Worm (Caenorhabditis elegans): ENCODE measurements around the gene ztf-22.

ztf-22 gene

DNA sequence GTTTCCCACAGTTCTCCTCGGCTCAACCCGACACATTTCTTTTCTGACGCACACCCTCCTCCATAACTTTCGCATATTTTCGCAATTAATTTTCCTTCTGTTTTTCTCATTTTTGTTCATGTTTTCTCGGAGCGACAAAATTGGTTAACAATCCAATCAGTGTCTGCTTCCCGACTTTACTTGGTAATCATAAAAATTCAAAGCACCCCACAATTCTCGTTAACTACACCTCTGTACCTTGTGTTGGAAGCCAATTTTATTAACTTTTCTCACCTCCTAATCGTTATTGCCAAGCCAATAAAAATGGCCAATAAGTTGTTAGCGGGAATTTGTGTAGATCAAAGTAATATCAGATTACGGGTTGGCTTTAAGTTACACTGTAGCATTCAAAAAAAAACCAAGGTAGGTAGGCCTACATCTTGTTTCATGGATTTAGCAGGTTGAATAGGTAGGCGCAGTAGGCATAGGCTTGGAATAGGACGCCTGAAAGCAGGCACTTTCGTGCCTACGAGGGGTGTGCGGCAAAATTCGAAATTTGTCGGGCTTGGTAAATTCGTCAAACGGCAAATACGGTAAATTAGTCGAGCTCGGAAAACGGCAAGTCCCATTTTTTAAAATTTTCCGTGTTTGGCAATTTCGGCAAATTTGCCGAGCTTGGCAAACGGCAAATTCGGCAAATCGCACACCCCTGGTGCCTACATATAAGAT, 55.0 kb downstream of the ztf-22 start:
- TF ChIP-seq W03F9.2 (tag; optimal IDR thresholded peaks at IDR 0.05) (no peak), him-1 (tag; optimal IDR thresholded peaks at IDR 0.05) (no peak), dao-5 (tag; optimal IDR thresholded peaks at IDR 0.05) (no peak)
